Worm (Caenorhabditis elegans) whole organism, young adult: ENCODE data around the gene lact-3.

Experiments used
- F37B4.10 ChIP-seq: fragments of 200-800 bp; sonication (Bioruptor generic); IDR thresholded peaks from 2 replicates; pipeline ENCODE4 v1.3.6; 2022; ENCODE audit warnings: missing genetic modification characterization, missing compliant biosample characterization
- ccch-3 ChIP-seq: fragments of 200-800 bp; sonication (Bioruptor generic); optimal IDR thresholded peaks from 2 replicates; lab custom pipeline; 2018; ENCODE audit warnings: mild to moderate bottlenecking, missing genetic modification characterization, missing compliant biosample characterization
- nhr-120 ChIP-seq: fragments of 200-800 bp; sonication (Bioruptor generic); IDR thresholded peaks from 2 replicates; pipeline ENCODE4 v1.3.6; 2022; ENCODE audit warnings: missing genetic modification characterization, missing compliant biosample characterization

DNA sequence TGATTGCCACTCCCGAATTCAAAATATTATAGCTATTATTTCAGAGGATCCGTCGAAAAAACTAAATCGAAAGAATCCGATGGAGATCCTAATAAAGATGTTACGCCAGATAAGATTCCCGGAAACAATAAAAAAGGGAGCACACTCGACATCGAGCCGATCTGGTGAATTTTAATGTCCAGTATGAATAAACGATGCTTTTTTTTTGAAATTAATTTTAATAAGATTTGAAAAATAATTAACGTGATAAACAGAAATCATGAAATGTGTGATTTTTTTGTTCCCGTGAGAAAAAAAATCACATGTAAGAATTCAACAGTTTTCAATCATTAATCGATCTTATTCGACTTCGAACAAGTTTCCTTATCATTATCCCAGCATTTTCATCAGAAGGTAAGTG lies 18.4 kb downstream of the lact-3 start, which contains the start of gene M28.9:
- TF ChIP-seq nhr-120 (GFP tag; lab: Robert Waterston, UW) (no peak), ccch-3 (GFP tag; lab: Kevin White, UChicago) (no peak), F37B4.10 (no peak)
